Worm (Caenorhabditis elegans) whole organism, young adult: ENCODE data around the gene F41E7.2.

Experiments used
- B0019.2 ChIP-seq: fragments of 200-800 bp; sonication (Bioruptor generic); conservative IDR thresholded peaks from 2 replicates; pipeline ENCODE4 v1.3.6; 2022; ENCODE audit warnings: missing genetic modification reagents, missing genetic modification characterization, missing compliant biosample characterization
- B0261.1 ChIP-seq: sonication (generic microtip); optimal IDR thresholded peaks from 2 replicates; lab custom pipeline; 2016; ENCODE audit warnings: mild to moderate bottlenecking, missing genetic modification characterization, moderate library complexity, missing compliant biosample characterization
- B0336.3 ChIP-seq: fragments of 200-800 bp; sonication (Bioruptor generic); IDR thresholded peaks from 2 replicates; pipeline ENCODE4 v1.3.6; 2022; ENCODE audit warnings: missing genetic modification characterization, missing compliant biosample characterization
- F10E7.11 ChIP-seq: sonication (generic microtip); optimal IDR thresholded peaks from 2 replicates; lab custom pipeline; 2017; ENCODE audit warnings: mild to moderate bottlenecking, missing genetic modification characterization, moderate library complexity, missing compliant biosample characterization
- F22D6.2 ChIP-seq: sonication (generic microtip); optimal IDR thresholded peaks from 2 replicates; lab custom pipeline; 2016; ENCODE audit warnings: mild to moderate bottlenecking, missing genetic modification characterization, missing compliant biosample characterization
- F37B4.10 ChIP-seq: fragments of 200-800 bp; sonication (Bioruptor generic); IDR thresholded peaks from 2 replicates; pipeline ENCODE4 v1.3.6; 2022; ENCODE audit warnings: missing genetic modification characterization, missing compliant biosample characterization
- F57A8.1 ChIP-seq: fragments of 200-800 bp; sonication (Bioruptor generic); optimal IDR thresholded peaks from 2 replicates; lab custom pipeline; 2018; ENCODE audit warnings: mild to moderate bottlenecking, missing genetic modification characterization, moderate library complexity, missing compliant biosample characterization
- F57C9.4 ChIP-seq: sonication (generic microtip); optimal IDR thresholded peaks from 2 replicates; lab custom pipeline; 2017; ENCODE audit warnings: mild to moderate bottlenecking, missing genetic modification characterization, missing compliant biosample characterization
- K11D2.4 ChIP-seq: fragments of 200-800 bp; sonication (Bioruptor generic); IDR thresholded peaks from 2 replicates; pipeline ENCODE4 v1.3.6; 2022; ENCODE audit warnings: missing genetic modification reagents, missing genetic modification characterization, missing compliant biosample characterization
- K12H6.12 ChIP-seq: fragments of 200-800 bp; sonication (Bioruptor generic); optimal IDR thresholded peaks from 2 replicates; lab custom pipeline; 2018; ENCODE audit warnings: mild to moderate bottlenecking, missing genetic modification characterization, missing compliant biosample characterization
- ZK185.1 ChIP-seq: sonication (generic microtip); optimal IDR thresholded peaks from 2 replicates; lab custom pipeline; 2016; ENCODE audit warnings: mild to moderate bottlenecking, missing genetic modification characterization, missing compliant biosample characterization; ENCODE audit not compliant: poor library complexity, severe bottlenecking
- atf-7 ChIP-seq: sonication (generic microtip); optimal IDR thresholded peaks from 2 replicates; lab custom pipeline; 2017; ENCODE audit warnings: mild to moderate bottlenecking, missing genetic modification characterization, missing compliant biosample characterization
- bed-1 ChIP-seq: fragments of 200-800 bp; sonication (Bioruptor generic); IDR thresholded peaks from 2 replicates; pipeline ENCODE4 v1.3.6; 2022; ENCODE audit warnings: missing genetic modification reagents, missing genetic modification characterization, missing compliant biosample characterization
- ccch-3 ChIP-seq: fragments of 200-800 bp; sonication (Bioruptor generic); optimal IDR thresholded peaks from 2 replicates; lab custom pipeline; 2018; ENCODE audit warnings: mild to moderate bottlenecking, missing genetic modification characterization, missing compliant biosample characterization
- cebp-1 ChIP-seq, 2 experiments: fragments of 200-800 bp in 1 of 2; sonication (Bioruptor generic) in 1 of 2; sonication (generic microtip) in 1 of 2; IDR thresholded peaks in 1 of 2; optimal IDR thresholded peaks in 1 of 2; 2 replicates each; pipeline versions ENCODE4 v1.3.6 to Lab custom; 2017 to 2022; ENCODE audit warnings: missing compliant biosample characterization in 2 of 2, missing genetic modification characterization in 2 of 2, mild to moderate bottlenecking in 1 of 2, missing genetic modification reagents in 1 of 2, moderate library complexity in 1 of 2
- ceh-100 ChIP-seq: fragments of 200-800 bp; sonication (Bioruptor generic); IDR thresholded peaks from 2 replicates; pipeline ENCODE4 v1.3.6; 2022; ENCODE audit warnings: missing genetic modification reagents, missing genetic modification characterization, missing compliant biosample characterization
- dpff-1 ChIP-seq: sonication (generic microtip); optimal IDR thresholded peaks from 2 replicates; lab custom pipeline; 2017; ENCODE audit warnings: mild to moderate bottlenecking, missing genetic modification characterization, missing compliant biosample characterization
- efl-1 ChIP-seq: fragments of 150-350 bp; optimal IDR thresholded peaks from 2 replicates; lab custom pipeline; 2014; ENCODE audit warnings: missing biosample characterization, missing genetic modification reagents, missing genetic modification characterization
- egl-18 ChIP-seq: fragments of 200-800 bp; sonication (Bioruptor generic); IDR thresholded peaks from 2 replicates; pipeline ENCODE4 v1.3.6; 2022; ENCODE audit warnings: missing genetic modification reagents, missing genetic modification characterization, missing compliant biosample characterization
- fkh-3 ChIP-seq: sonication (generic microtip); optimal IDR thresholded peaks from 2 replicates; lab custom pipeline; 2016; ENCODE audit warnings: mild to moderate bottlenecking, missing genetic modification characterization, missing compliant biosample characterization
- him-1 ChIP-seq: sonication (generic microtip); optimal IDR thresholded peaks from 2 replicates; lab custom pipeline; 2016; ENCODE audit warnings: missing genotype, missing genetic modification reagents, missing genetic modification characterization, missing compliant biosample characterization
- hlh-26 ChIP-seq: fragments of 200-800 bp; sonication (Bioruptor generic); conservative IDR thresholded peaks from 2 replicates; pipeline ENCODE4 v1.3.6; 2022; ENCODE audit warnings: missing genetic modification reagents, missing genetic modification characterization, missing compliant biosample characterization
- hmg-20 ChIP-seq: fragments of 200-800 bp; sonication (Bioruptor generic); IDR thresholded peaks from 2 replicates; pipeline ENCODE4 v1.3.6; 2022; ENCODE audit warnings: missing genetic modification reagents, missing genetic modification characterization, missing compliant biosample characterization
- let-607 ChIP-seq, 2 experiments: fragments of 200-800 bp in 1 of 2; sonication (Bioruptor generic) in 1 of 2; sonication (generic microtip) in 1 of 2; optimal IDR thresholded peaks; 2 replicates each; lab custom pipeline; 2016 to 2018; ENCODE audit warnings: mild to moderate bottlenecking in 2 of 2, missing compliant biosample characterization in 2 of 2, missing genetic modification characterization in 2 of 2, moderate library complexity in 2 of 2, missing genotype in 1 of 2
- lin-54 ChIP-seq: fragments of 200-800 bp; sonication (Bioruptor generic); optimal IDR thresholded peaks from 2 replicates; lab custom pipeline; 2018; ENCODE audit warnings: mild to moderate bottlenecking, missing genetic modification characterization, missing compliant biosample characterization
- lir-1 ChIP-seq: fragments of 200-800 bp; sonication (Bioruptor generic); conservative IDR thresholded peaks from 2 replicates; pipeline ENCODE4 v1.3.6; 2022; ENCODE audit warnings: missing genetic modification reagents, missing genetic modification characterization, missing compliant biosample characterization
- lsl-1 ChIP-seq: fragments of 200-800 bp; sonication (Bioruptor generic); optimal IDR thresholded peaks from 2 replicates; lab custom pipeline; 2018; ENCODE audit warnings: mild to moderate bottlenecking, missing genetic modification characterization, moderate library complexity, missing compliant biosample characterization
- nfyb-1 ChIP-seq: fragments of 200-800 bp; sonication (Bioruptor generic); IDR thresholded peaks from 2 replicates; pipeline ENCODE4 v1.3.6; 2022; ENCODE audit warnings: missing genetic modification reagents, missing genetic modification characterization, missing compliant biosample characterization
- pbrm-1 ChIP-seq: fragments of 200-800 bp; sonication (Bioruptor generic); IDR thresholded peaks from 2 replicates; pipeline ENCODE4 v1.3.6; 2022; ENCODE audit warnings: missing genetic modification reagents, missing genetic modification characterization, missing compliant biosample characterization
- snpc-1.3 ChIP-seq: sonication (generic microtip); optimal IDR thresholded peaks from 2 replicates; lab custom pipeline; 2017; ENCODE audit warnings: missing genetic modification characterization, mild to moderate bottlenecking, missing compliant biosample characterization, antibody characterized with exemption, moderate library complexity, missing genotype, missing genetic modification reagents; ENCODE audit not compliant: insufficient read depth
- unc-62 ChIP-seq: fragments of 150-350 bp; optimal IDR thresholded peaks from 2 replicates; lab custom pipeline; 2014; ENCODE audit warnings: missing biosample characterization, missing genetic modification reagents, missing genetic modification characterization
- ztf-25 ChIP-seq: fragments of 200-800 bp; sonication (Bioruptor generic); IDR thresholded peaks from 2 replicates; pipeline ENCODE4 v1.3.6; 2022; ENCODE audit warnings: missing genetic modification reagents, missing genetic modification characterization, missing compliant biosample characterization
- ztf-26 ChIP-seq: sonication (generic microtip); optimal IDR thresholded peaks from 2 replicates; lab custom pipeline; 2017; ENCODE audit warnings: missing genetic modification characterization, missing compliant biosample characterization

Gene F41E7.2

DNA sequence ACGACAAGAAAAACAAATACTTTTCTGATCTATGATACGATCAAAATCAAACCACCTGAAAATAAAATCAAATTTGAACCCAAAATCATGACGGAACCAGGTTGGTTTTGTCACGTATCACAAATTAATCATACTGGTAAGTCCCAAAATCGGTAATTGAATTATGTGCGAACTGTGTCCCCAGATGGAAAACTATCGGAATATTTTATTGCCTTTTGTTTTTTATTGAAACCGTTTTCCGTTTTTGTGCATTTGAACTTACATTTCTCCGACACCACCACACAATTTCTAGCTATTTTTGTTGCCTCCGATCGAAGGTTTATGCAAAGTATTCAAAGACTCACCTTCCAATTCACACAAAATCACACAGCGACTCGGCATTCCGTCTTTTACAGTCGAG lies at the start of gene F41E7.2:
Gene F41E7.2 (plus strand): TSS at position 301 of the 400 bp plus-strand sequence.
- TF ChIP-seq dpff-1 (tag; lab: Kevin White, UChicago) = no peak
- TF ChIP-seq ztf-25 (GFP tag; lab: Robert Waterston, UW) = no peak
- TF ChIP-seq efl-1 (GFP tag; lab: Kevin White, UChicago) = no peak
- TF ChIP-seq him-1 (tag; lab: Kevin White, UChicago) = no peak
- no peak for TF ChIP-seq B0336.3
- TF ChIP-seq F10E7.11 (tag; lab: Kevin White, UChicago) = no peak
- TF ChIP-seq F37B4.10 (GFP tag; lab: Robert Waterston, UW) = no peak
- no peak for TF ChIP-seq cebp-1 (GFP tag; IDR thresholded peaks at IDR 0.05; lab: Robert Waterston, UW)
- no peak for TF ChIP-seq cebp-1 (tag; optimal IDR thresholded peaks at IDR 0.05; lab: Kevin White, UChicago)
- TF ChIP-seq let-607 (tag; optimal IDR thresholded peaks at IDR 0.05; lab: Kevin White, UChicago) = no peak
- TF ChIP-seq nfyb-1 (GFP tag; lab: Robert Waterston, UW) = no peak
- no peak for TF ChIP-seq egl-18 (GFP tag; lab: Robert Waterston, UW)
- TF ChIP-seq K12H6.12 = no peak

DNA sequence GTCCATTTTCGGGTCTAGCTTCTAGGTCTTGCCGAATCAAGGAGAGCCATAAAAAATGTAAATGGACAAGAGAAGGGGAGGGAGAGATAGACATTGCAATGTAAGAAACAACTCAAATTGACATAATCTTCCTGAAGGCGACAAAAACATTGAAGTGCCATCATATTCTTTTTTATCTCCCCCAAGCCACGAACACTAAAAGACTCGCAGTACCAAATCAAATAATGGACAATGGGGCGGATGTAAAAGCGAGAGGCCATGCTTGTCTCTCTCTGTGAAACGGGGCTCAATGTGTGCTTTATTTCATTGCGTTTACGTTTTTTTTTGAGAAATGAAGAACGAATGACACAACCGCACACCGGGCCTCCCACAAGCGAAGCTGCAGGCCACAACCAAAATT lies 47.6 kb upstream of the F41E7.2 start:
- TF ChIP-seq lsl-1 (GFP tag; lab: Kevin White, UChicago) (no peak), ccch-3 (GFP tag; lab: Kevin White, UChicago) (no peak), atf-7 (no peak), ceh-100 (no peak), ztf-25 (GFP tag; lab: Robert Waterston, UW) (no peak), pbrm-1 (no peak), F22D6.2 (tag; lab: Kevin White, UChicago) (no peak), lin-54 (GFP tag; lab: Kevin White, UChicago) (no peak), cebp-1 (GFP tag; IDR thresholded peaks at IDR 0.05; lab: Robert Waterston, UW) (no peak), cebp-1 (tag; optimal IDR thresholded peaks at IDR 0.05; lab: Kevin White, UChicago) (no peak), lir-1 (GFP tag; lab: Robert Waterston, UW) (no peak), ZK185.1 (tag; lab: Kevin White, UChicago) (no peak), B0261.1 (tag; lab: Kevin White, UChicago) (no peak), hlh-26 (no peak), bed-1 (GFP tag; lab: Robert Waterston, UW) (no peak), efl-1 (GFP tag; lab: Kevin White, UChicago) (no peak), K11D2.4 (GFP tag; lab: Robert Waterston, UW) (no peak), F57A8.1 (no peak), F57C9.4 (tag; lab: Kevin White, UChicago) (no peak), snpc-1.3 (tag; lab: Kevin White, UChicago) (no peak)

DNA sequence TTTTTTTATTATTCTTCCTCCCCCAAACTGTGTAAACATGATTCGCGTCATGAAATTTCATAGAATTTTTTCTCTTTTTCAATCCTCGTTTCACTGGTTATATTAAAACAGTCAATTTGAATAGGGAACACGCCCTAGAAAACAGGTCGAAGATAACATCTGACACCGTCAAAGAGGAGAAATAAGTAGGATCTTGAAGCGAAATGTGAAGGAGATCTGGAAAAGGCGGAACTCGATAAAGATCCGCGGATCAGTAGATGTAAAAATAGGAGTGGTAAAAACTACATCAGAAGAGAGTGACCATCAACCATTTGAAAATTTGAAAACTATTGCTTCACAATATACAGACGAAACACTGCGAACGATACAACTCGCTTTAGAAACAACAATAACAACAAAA lies 46.3 kb upstream of the F41E7.2 start:
- TF ChIP-seq unc-62 (GFP tag; lab: Kevin White, UChicago) (no peak), B0019.2 (GFP tag; lab: Robert Waterston, UW) (no peak), hmg-20 (GFP tag; lab: Robert Waterston, UW) (no peak), K12H6.12 (no peak), fkh-3 (tag; lab: Kevin White, UChicago) (no peak), ztf-26 (tag; lab: Kevin White, UChicago) (no peak)
- TF ChIP-seq, all 124 proteins: peak for 0
